Worm (Caenorhabditis elegans): ENCODE results near the gene ify-1.

ify-1 gene

ce11 chrII:5050776-5051175, 4.2 kb downstream of the ify-1 start:
- TF ChIP-seq zip-8 (tag; optimal IDR thresholded peaks at IDR 0.05) (no peak), unc-39 (tag; optimal IDR thresholded peaks at IDR 0.05) (no peak)

- peak; percentile 17 for TF ChIP-seq ces-1 (GFP tag; optimal IDR thresholded peaks at IDR 0.05)
- no peak for TF ChIP-seq mep-1 (tag; optimal IDR thresholded peaks at IDR 0.05)
- no peak for TF ChIP-seq hlh-1 (tag; optimal IDR thresholded peaks at IDR 0.05)
Observed at ce11 chrII:5049865-5050342, 5.1 kb downstream of the ify-1 start, which contains the start of gene F33G12.6. Gene F33G12.6, plus strand, starts transcription at chrII:5049915.

ce11 chrII:5049249-5049648, 5.7 kb downstream of the ify-1 start:
- TF ChIP-seq ces-1 (GFP tag; optimal IDR thresholded peaks at IDR 0.05) (no peak), ham-2 (GFP tag; optimal IDR thresholded peaks at IDR 0.05) (no peak), mls-2 (tag; optimal IDR thresholded peaks at IDR 0.05) (no peak), hlh-1 (tag; optimal IDR thresholded peaks at IDR 0.05) (no peak), ceh-83 (GFP tag; optimal IDR thresholded peaks at IDR 0.05) (no peak), lsy-2 (tag; optimal IDR thresholded peaks at IDR 0.05) (no peak), unc-120 (tag; optimal IDR thresholded peaks at IDR 0.05; ENCODE audit: poor library complexity, severe bottlenecking) (no peak), elt-3 (tag; optimal IDR thresholded peaks at IDR 0.05) (no peak), M03D4.4 (tag; optimal IDR thresholded peaks at IDR 0.05) (no peak), unc-62 (GFP tag; optimal IDR thresholded peaks at IDR 0.05) (no peak)

DNA sequence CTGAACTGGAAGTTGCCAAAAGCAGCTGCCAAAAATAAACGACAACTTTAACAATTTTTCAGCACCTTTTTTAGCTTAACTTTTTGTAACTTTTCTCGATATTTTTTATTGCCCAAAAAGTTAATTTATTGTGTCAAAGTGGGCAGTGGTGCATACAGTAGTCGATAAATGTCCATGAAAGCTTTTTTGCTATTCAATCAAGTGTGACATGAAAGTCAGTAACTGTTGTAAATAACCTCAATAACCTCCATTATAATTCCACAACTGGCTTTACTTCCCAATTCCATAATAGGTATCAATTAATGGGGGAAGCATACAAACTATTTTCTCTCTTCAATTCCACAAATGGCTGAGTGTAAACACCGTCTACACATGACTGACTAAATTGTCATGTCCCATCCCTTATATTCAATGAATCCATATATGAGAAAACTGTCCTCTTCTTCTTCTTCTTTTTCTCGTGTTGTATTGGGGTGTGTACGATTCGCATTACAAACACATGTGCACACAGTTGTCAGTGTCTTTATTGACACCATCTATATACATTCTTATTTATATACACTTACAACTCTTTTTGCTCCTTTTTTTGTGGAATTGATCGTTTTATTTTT, 6.7 kb downstream of the ify-1 start:
- TF ChIP-seq hlh-1 (tag; optimal IDR thresholded peaks at IDR 0.05) (no peak), unc-62 (GFP tag; optimal IDR thresholded peaks at IDR 0.05) (no peak), ceh-39 (tag; optimal IDR thresholded peaks at IDR 0.05) (no peak), sem-2 (GFP tag; optimal IDR thresholded peaks at IDR 0.05) (no peak), ztf-11 (tag; optimal IDR thresholded peaks at IDR 0.05) (no peak), ham-2 (GFP tag; optimal IDR thresholded peaks at IDR 0.05) (no peak), unc-39 (tag; optimal IDR thresholded peaks at IDR 0.05) (no peak), elt-1 (tag; optimal IDR thresholded peaks at IDR 0.05; ENCODE audit: borderline replicate concordance, insufficient read depth) (no peak), nhr-12 (tag; optimal IDR thresholded peaks at IDR 0.05) (no peak), mep-1 (tag; optimal IDR thresholded peaks at IDR 0.05) (no peak), unc-120 (tag; optimal IDR thresholded peaks at IDR 0.05; ENCODE audit: poor library complexity, severe bottlenecking) (no peak)

DNA sequence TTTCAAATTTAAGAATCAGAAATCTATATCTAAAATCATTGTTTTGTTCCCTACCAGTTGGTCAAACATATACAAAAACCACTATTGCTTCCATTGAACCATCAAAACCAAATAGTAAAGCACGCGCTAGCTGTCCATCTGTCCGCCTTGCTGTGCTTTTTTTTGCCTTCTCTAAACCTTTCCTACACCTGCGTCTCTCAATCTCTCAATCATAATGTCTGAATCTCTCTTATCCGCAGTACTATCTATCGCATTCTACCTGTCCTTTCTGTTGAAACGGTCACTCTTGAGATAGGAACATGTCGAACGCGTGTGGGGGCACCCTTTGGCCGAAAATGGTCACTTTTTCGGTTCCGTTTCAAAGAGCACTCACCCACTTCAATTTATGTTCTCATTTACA, 7.7 kb downstream of the ify-1 start:
- peak; percentile 33 for TF ChIP-seq lin-32 (GFP tag; optimal IDR thresholded peaks at IDR 0.05)
- TF ChIP-seq elt-3 (tag; optimal IDR thresholded peaks at IDR 0.05) = no peak
- TF ChIP-seq ceh-83 (GFP tag; optimal IDR thresholded peaks at IDR 0.05) = no peak
- no peak for TF ChIP-seq mab-5 (tag; optimal IDR thresholded peaks at IDR 0.05)
- peak; percentile 22 for TF ChIP-seq lsy-2 (tag; optimal IDR thresholded peaks at IDR 0.05)
- peak; percentile 2 for TF ChIP-seq ham-2 (GFP tag; optimal IDR thresholded peaks at IDR 0.05)
- peak; percentile 60 for TF ChIP-seq nhr-2 (tag; optimal IDR thresholded peaks at IDR 0.05)
- peak; percentile 6 for TF ChIP-seq unc-62 (GFP tag; optimal IDR thresholded peaks at IDR 0.05)

DNA sequence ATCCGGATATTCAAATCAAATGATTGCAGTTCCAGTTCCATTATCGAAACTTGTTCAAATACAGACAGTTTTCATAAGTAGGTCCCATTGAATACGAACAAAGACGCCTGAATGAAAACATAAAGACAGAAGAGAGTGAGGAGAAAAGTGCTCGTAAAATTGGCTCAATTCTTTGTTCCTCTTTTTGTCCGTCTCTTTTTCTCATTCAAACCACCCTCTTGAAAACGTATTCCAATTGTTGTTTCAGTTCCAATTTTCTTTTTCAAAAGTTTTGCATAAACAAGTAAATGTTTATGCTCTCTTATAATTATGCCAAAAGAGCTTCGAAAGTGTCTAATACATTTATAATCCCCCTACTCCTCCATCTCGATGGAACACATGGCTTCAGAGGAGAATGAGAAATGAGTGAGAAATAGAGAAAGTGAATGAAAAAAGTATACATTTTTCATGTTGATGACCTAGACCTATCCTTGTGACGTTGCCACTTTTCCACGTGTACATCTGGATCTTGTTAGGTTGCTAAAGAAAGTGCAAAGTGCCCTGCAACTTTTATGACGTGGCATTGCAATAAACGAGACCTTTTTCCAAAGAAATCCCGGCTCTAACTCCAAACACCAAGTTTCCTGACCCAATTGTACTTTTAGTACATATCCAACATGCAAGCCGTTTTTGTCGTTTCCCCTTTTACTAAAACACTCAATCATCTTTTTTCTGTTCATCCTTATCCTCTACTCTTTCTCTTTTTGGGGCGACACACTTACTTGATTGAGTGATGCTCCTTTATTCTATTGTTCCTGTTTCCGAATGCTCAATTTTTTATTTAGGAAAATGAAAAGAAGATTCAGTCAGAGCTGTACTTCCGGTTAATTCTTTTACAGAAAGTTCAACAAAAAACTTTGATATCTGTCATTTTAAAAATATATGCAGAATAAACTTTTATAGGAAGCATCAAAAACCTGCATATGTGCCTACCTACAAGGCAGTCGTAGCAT, 8.5 kb downstream of the ify-1 start:
- TF ChIP-seq ces-1 (GFP tag; optimal IDR thresholded peaks at IDR 0.05) (peak; percentile 76), sptf-1 (tag; optimal IDR thresholded peaks at IDR 0.05) (no peak), drap-1 (GFP tag; optimal IDR thresholded peaks at IDR 0.05) (no peak), lin-32 (GFP tag; optimal IDR thresholded peaks at IDR 0.05) (no peak), lin-13 (tag; optimal IDR thresholded peaks at IDR 0.05) (no peak), ztf-11 (tag; optimal IDR thresholded peaks at IDR 0.05) (no peak), mep-1 (tag; optimal IDR thresholded peaks at IDR 0.05) (no peak)

All from whole organism, mixed stage, embryonic.